In the genomic region with DNA sequence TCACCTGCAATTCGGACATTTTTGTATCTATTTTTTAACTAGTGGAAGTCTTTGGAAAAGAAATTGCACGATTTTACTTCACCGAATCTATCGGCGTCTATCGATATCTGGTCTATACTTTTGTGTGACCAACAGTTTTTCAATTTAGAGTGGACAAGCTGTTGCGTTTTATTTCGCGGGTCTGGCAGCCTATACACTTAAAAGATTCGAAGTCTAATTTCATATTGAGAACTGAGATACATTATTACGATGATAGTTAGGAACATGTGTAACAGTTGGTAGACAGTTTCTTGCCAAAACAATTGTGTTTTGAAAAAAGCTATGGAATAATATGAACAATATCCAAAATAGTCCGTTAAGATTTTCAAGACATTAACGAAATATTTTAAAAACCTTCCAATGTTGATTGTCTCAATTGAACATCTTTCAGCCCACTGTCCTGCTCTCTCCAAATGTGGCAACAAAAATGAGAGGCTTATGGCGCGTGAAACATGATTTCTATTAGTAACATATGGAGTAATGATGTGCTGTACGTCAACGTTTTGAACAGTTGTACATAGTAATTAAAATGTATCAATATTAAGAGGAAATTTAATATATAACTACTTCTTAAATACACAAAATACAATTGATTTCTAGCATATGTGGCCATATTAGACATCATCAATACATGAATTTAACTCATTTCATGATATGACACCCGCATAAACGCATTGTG, we compare ENCODE assay signal across 1 fruit fly cellular context.
TF ChIP-seq lines count a peak whose summit lies in the region.

A gene (minus strand): TSS at position 146 of the 718 bp plus-strand sequence.

TF ChIP-seq in whole organism, embryonic, 481 proteins besides CTCF, POLR2A, EP300 and RAD21 (continued from another document and continues in another):
- peak; percentile 90 for TF ChIP-seq ems (GFP tag; optimal IDR thresholded peaks at IDR 0.05; lab: Kevin White, UChicago)
- peak; percentile 96 for TF ChIP-seq CG7786 (GFP tag; optimal IDR thresholded peaks at IDR 0.05; lab: Kevin White, UChicago)
- peak; percentile 25 for TF ChIP-seq CG2129 (GFP tag; IDR thresholded peaks at IDR 0.05; lab: Robert Waterston, UW; ENCODE audit: partially characterized antibody)
- TF ChIP-seq CG12104 (GFP tag; optimal IDR thresholded peaks at IDR 0.05; lab: Kevin White, UChicago) = peak; percentile 91
- TF ChIP-seq Fer3 (tag; optimal IDR thresholded peaks at IDR 0.05; lab: Kevin White, UChicago) = peak; percentile 97
- peak; percentile 92 for TF ChIP-seq fd3F (GFP tag; optimal IDR thresholded peaks at IDR 0.05; lab: Kevin White, UChicago)
- TF ChIP-seq CG17829 (tag; optimal IDR thresholded peaks at IDR 0.05; lab: Kevin White, UChicago) = peak; percentile 99
- no peak for TF ChIP-seq HLHmδ (GFP tag; optimal IDR thresholded peaks at IDR 0.05; lab: Kevin White, UChicago)
- peak; percentile 90 for TF ChIP-seq tgo (GFP tag; IDR thresholded peaks at IDR 0.05; lab: Robert Waterston, UW)
- TF ChIP-seq Atf6 (GFP tag; IDR thresholded peaks at IDR 0.05; lab: Robert Waterston, UW) = peak; percentile 94
- peak; percentile 90 for TF ChIP-seq CG13287 (GFP tag; IDR thresholded peaks at IDR 0.05; lab: Robert Waterston, UW; ENCODE audit: partially characterized antibody)
- TF ChIP-seq MTF-1 (GFP tag; optimal IDR thresholded peaks at IDR 0.05; lab: Kevin White, UChicago; ENCODE audit: borderline replicate concordance) = peak; percentile 88
- no peak for TF ChIP-seq hkb (optimal IDR thresholded peaks at IDR 0.05; lab: Kevin White, UChicago)
- peak; percentile 96 for TF ChIP-seq hkb (GFP tag; IDR thresholded peaks at IDR 0.05; lab: Robert Waterston, UW)
- TF ChIP-seq CG8290 (GFP tag; optimal IDR thresholded peaks at IDR 0.05; lab: Kevin White, UChicago) = peak; percentile 84
- TF ChIP-seq CG8290 (tag; optimal IDR thresholded peaks at IDR 0.05; lab: Kevin White, UChicago) = peak; percentile 83 to 90
- peak; percentile 99 for TF ChIP-seq CG12391 (tag; optimal IDR thresholded peaks at IDR 0.05; lab: Kevin White, UChicago)
- TF ChIP-seq CG1832 (GFP tag; optimal IDR thresholded peaks at IDR 0.05; lab: Kevin White, UChicago) = no peak
- TF ChIP-seq CG8765 (GFP tag; IDR thresholded peaks at IDR 0.05; lab: Robert Waterston, UW) = no peak; the same call in 1 of the 2 replicates
- TF ChIP-seq Six4 (GFP tag; optimal IDR thresholded peaks at IDR 0.05; lab: Kevin White, UChicago) = peak; percentile 93
- peak; percentile 96 for TF ChIP-seq zen (tag; optimal IDR thresholded peaks at IDR 0.05; lab: Kevin White, UChicago)
- TF ChIP-seq al (GFP tag; IDR thresholded peaks at IDR 0.05; lab: Robert Waterston, UW) = peak; percentile 87
- peak; percentile 87; the same call in 1 of the 2 replicates for TF ChIP-seq ara (GFP tag; IDR thresholded peaks at IDR 0.05; lab: Robert Waterston, UW)
- TF ChIP-seq kni (GFP tag; optimal IDR thresholded peaks at IDR 0.05; lab: Kevin White, UChicago) = peak; percentile 96
- peak; percentile 97 for TF ChIP-seq Asciz (GFP tag; optimal IDR thresholded peaks at IDR 0.05; lab: Kevin White, UChicago)
- TF ChIP-seq onecut (GFP tag; IDR thresholded peaks at IDR 0.05; lab: Robert Waterston, UW) = peak; percentile 88
- peak; percentile 90 for TF ChIP-seq CG7372 (GFP tag; IDR thresholded peaks at IDR 0.05; lab: Robert Waterston, UW)
- peak; percentile 95 for TF ChIP-seq her (GFP tag; optimal IDR thresholded peaks at IDR 0.05; lab: Kevin White, UChicago)
- TF ChIP-seq yki (optimal IDR thresholded peaks at IDR 0.05; lab: Kevin White, UChicago) = peak; percentile 65
- TF ChIP-seq CG7556 (GFP tag; optimal IDR thresholded peaks at IDR 0.05; lab: Kevin White, UChicago) = peak; percentile 98
- TF ChIP-seq CG10462 (GFP tag; optimal IDR thresholded peaks at IDR 0.05; lab: Kevin White, UChicago) = peak; percentile 88
- TF ChIP-seq CG6175 (GFP tag; IDR thresholded peaks at IDR 0.05; lab: Robert Waterston, UW) = peak; percentile 86
- TF ChIP-seq odd (GFP tag; optimal IDR thresholded peaks at IDR 0.05; lab: Kevin White, UChicago) = peak; percentile 99
- peak; percentile 91 for TF ChIP-seq tin (GFP tag; optimal IDR thresholded peaks at IDR 0.05; lab: Kevin White, UChicago)
- peak; percentile 96 for TF ChIP-seq CG9609 (GFP tag; optimal IDR thresholded peaks at IDR 0.05; lab: Kevin White, UChicago)
- TF ChIP-seq Pdp1 (GFP tag; optimal IDR thresholded peaks at IDR 0.05; lab: Kevin White, UChicago) = peak; percentile 93 to 94
- TF ChIP-seq slou (GFP tag; optimal IDR thresholded peaks at IDR 0.05; lab: Kevin White, UChicago) = peak; percentile 74
- TF ChIP-seq nerfin-1 (tag; optimal IDR thresholded peaks at IDR 0.05; lab: Kevin White, UChicago) = peak; percentile 97
- TF ChIP-seq gsb (GFP tag; IDR thresholded peaks at IDR 0.05; lab: Robert Waterston, UW) = peak; percentile 85
- no peak for TF ChIP-seq CkIIα-i1 (GFP tag; IDR thresholded peaks at IDR 0.05; lab: Robert Waterston, UW)
- TF ChIP-seq CG16813 (GFP tag; IDR thresholded peaks at IDR 0.05; lab: Robert Waterston, UW; ENCODE audit: partially characterized antibody) = peak; percentile 78; the same call in 2 of the 3 replicates
- TF ChIP-seq NC2β (GFP tag; optimal IDR thresholded peaks at IDR 0.05; lab: Kevin White, UChicago) = peak; percentile 93
- peak; percentile 78 for TF ChIP-seq ap (GFP tag; IDR thresholded peaks at IDR 0.05; lab: Robert Waterston, UW)
- peak; percentile 77 for TF ChIP-seq CG11696 (GFP tag; IDR thresholded peaks at IDR 0.05; lab: Robert Waterston, UW)
- peak; percentile 82 to 93 for TF ChIP-seq Trl (optimal IDR thresholded peaks at IDR 0.05; lab: Kevin White, UChicago)
- TF ChIP-seq Trl (GFP tag; optimal IDR thresholded peaks at IDR 0.05; lab: Kevin White, UChicago) = peak; percentile 97
- peak; percentile 91 for TF ChIP-seq crc (GFP tag; optimal IDR thresholded peaks at IDR 0.05; lab: Kevin White, UChicago)
- TF ChIP-seq Vsx1 (GFP tag; optimal IDR thresholded peaks at IDR 0.05; lab: Kevin White, UChicago) = peak; percentile 96
- peak; percentile 87 for TF ChIP-seq B-H1 (GFP tag; IDR thresholded peaks at IDR 0.05; lab: Robert Waterston, UW)
- TF ChIP-seq cad (GFP tag; optimal IDR thresholded peaks at IDR 0.05; lab: Kevin White, UChicago) = no peak
- peak; percentile 82 for TF ChIP-seq CG7357 (GFP tag; IDR thresholded peaks at IDR 0.05; lab: Robert Waterston, UW)
- no peak for TF ChIP-seq Jarid2 (GFP tag; optimal IDR thresholded peaks at IDR 0.05; lab: Kevin White, UChicago)
- no peak for TF ChIP-seq prd (optimal IDR thresholded peaks at IDR 0.05; lab: Kevin White, UChicago)
- TF ChIP-seq prd (GFP tag; IDR thresholded peaks at IDR 0.05; lab: Robert Waterston, UW) = peak; percentile 92
- peak; percentile 99 for TF ChIP-seq CG8924 (tag; optimal IDR thresholded peaks at IDR 0.05; lab: Kevin White, UChicago)
- TF ChIP-seq Dref (GFP tag; IDR thresholded peaks at IDR 0.05; lab: Robert Waterston, UW) = peak; percentile 88
- TF ChIP-seq D19A (tag; optimal IDR thresholded peaks at IDR 0.05; lab: Kevin White, UChicago) = peak; percentile 97
- peak; percentile 70; the same call in 2 of the 3 replicates for TF ChIP-seq CG3726 (GFP tag; IDR thresholded peaks at IDR 0.05; lab: Robert Waterston, UW)
- TF ChIP-seq trh (GFP tag; optimal IDR thresholded peaks at IDR 0.05; lab: Kevin White, UChicago) = peak; percentile 83
- peak; percentile 94 to 98 for TF ChIP-seq bsh (GFP tag; optimal IDR thresholded peaks at IDR 0.05; lab: Kevin White, UChicago)
- TF ChIP-seq Ets65A (GFP tag; lab: Kevin White, UChicago) = peak; percentile 99
- peak; percentile 52 for TF ChIP-seq toy (GFP tag; IDR thresholded peaks at IDR 0.05; lab: Robert Waterston, UW)
- peak; percentile 99 for TF ChIP-seq BtbVII (GFP tag; optimal IDR thresholded peaks at IDR 0.05; lab: Kevin White, UChicago)
- peak; percentile 94 for TF ChIP-seq pzg (GFP tag; optimal IDR thresholded peaks at IDR 0.05; lab: Kevin White, UChicago)
- peak; percentile 93 for TF ChIP-seq seq (GFP tag; IDR thresholded peaks at IDR 0.05; lab: Robert Waterston, UW)
- TF ChIP-seq wek (GFP tag; optimal IDR thresholded peaks at IDR 0.05; lab: Kevin White, UChicago) = peak; percentile 91
- peak; percentile 81 for TF ChIP-seq E2f2 (GFP tag; IDR thresholded peaks at IDR 0.05; lab: Robert Waterston, UW)
- TF ChIP-seq lov (optimal IDR thresholded peaks at IDR 0.05; lab: Kevin White, UChicago) = no peak
- peak; percentile 76 for TF ChIP-seq lov (GFP tag; IDR thresholded peaks at IDR 0.05; lab: Robert Waterston, UW)
- peak; percentile 97 for TF ChIP-seq tx (GFP tag; optimal IDR thresholded peaks at IDR 0.05; lab: Kevin White, UChicago)
- TF ChIP-seq CG10654 (GFP tag; optimal IDR thresholded peaks at IDR 0.05; lab: Kevin White, UChicago) = peak; percentile 92
- TF ChIP-seq p53 (GFP tag; optimal IDR thresholded peaks at IDR 0.05; lab: Kevin White, UChicago) = peak; percentile 93
- peak; percentile 86 for TF ChIP-seq wdn (GFP tag; IDR thresholded peaks at IDR 0.05; lab: Robert Waterston, UW)
- TF ChIP-seq Nf-YB (GFP tag; optimal IDR thresholded peaks at IDR 0.05; lab: Kevin White, UChicago) = peak; percentile 90
- TF ChIP-seq CG15601 (tag; optimal IDR thresholded peaks at IDR 0.05; lab: Kevin White, UChicago) = peak; percentile 97
- peak; percentile 98 for TF ChIP-seq CG13424 (tag; optimal IDR thresholded peaks at IDR 0.05; lab: Kevin White, UChicago)
- peak; percentile 76 for TF ChIP-seq CG3065 (GFP tag; optimal IDR thresholded peaks at IDR 0.05; lab: Kevin White, UChicago)
- TF ChIP-seq pita (GFP tag; optimal IDR thresholded peaks at IDR 0.05; lab: Kevin White, UChicago) = no peak
- peak; percentile 71 for TF ChIP-seq GATAe (GFP tag; conservative IDR thresholded peaks at IDR 0.05; lab: Robert Waterston, UW)
- TF ChIP-seq CG12071 (GFP tag; optimal IDR thresholded peaks at IDR 0.05; lab: Kevin White, UChicago) = peak; percentile 97
- TF ChIP-seq CG12219 (GFP tag; optimal IDR thresholded peaks at IDR 0.05; lab: Kevin White, UChicago) = peak; percentile 99
- peak; percentile 90 for TF ChIP-seq CG32772 (GFP tag; IDR thresholded peaks at IDR 0.05; lab: Robert Waterston, UW)
- TF ChIP-seq CG9932 (GFP tag; IDR thresholded peaks at IDR 0.05; lab: Robert Waterston, UW) = peak; percentile 96
- TF ChIP-seq H2.0 (GFP tag; IDR thresholded peaks at IDR 0.05; lab: Robert Waterston, UW) = peak; percentile 76
- peak; percentile 89 for TF ChIP-seq CG11247 (GFP tag; IDR thresholded peaks at IDR 0.05; lab: Robert Waterston, UW)
- peak; percentile 95 for TF ChIP-seq CG8944 (GFP tag; optimal IDR thresholded peaks at IDR 0.05; lab: Kevin White, UChicago)
- TF ChIP-seq dm (GFP tag; optimal IDR thresholded peaks at IDR 0.05; lab: Kevin White, UChicago) = peak; percentile 91
- TF ChIP-seq crp (GFP tag; optimal IDR thresholded peaks at IDR 0.05; lab: Kevin White, UChicago) = peak in 1 of 2 experiments; percentile 68
- TF ChIP-seq CG16815 (GFP tag; optimal IDR thresholded peaks at IDR 0.05; lab: Kevin White, UChicago) = peak; percentile 86
- peak; percentile 88 for TF ChIP-seq CG8281 (tag; optimal IDR thresholded peaks at IDR 0.05; lab: Kevin White, UChicago)
- TF ChIP-seq hth (optimal IDR thresholded peaks at IDR 0.05; lab: Kevin White, UChicago) = no peak
- TF ChIP-seq CG8089 (GFP tag; optimal IDR thresholded peaks at IDR 0.05; lab: Kevin White, UChicago) = peak; percentile 92
- peak; percentile 96 for TF ChIP-seq Blimp-1 (GFP tag; optimal IDR thresholded peaks at IDR 0.05; lab: Kevin White, UChicago)
- TF ChIP-seq dan (GFP tag; IDR thresholded peaks at IDR 0.05; lab: Robert Waterston, UW) = no peak
- TF ChIP-seq az2 (GFP tag; optimal IDR thresholded peaks at IDR 0.05; lab: Kevin White, UChicago) = peak; percentile 94
- TF ChIP-seq CG9215 (GFP tag; IDR thresholded peaks at IDR 0.05; lab: Robert Waterston, UW) = peak; percentile 89
- TF ChIP-seq Hr78 (GFP tag; optimal IDR thresholded peaks at IDR 0.05; lab: Kevin White, UChicago) = peak in 1 of 2 experiments; percentile 92
- peak; percentile 99 for TF ChIP-seq CG6854 (GFP tag; optimal IDR thresholded peaks at IDR 0.05; lab: Kevin White, UChicago)
- TF ChIP-seq fd96Cb (tag; optimal IDR thresholded peaks at IDR 0.05; lab: Kevin White, UChicago) = peak; percentile 92
- peak in 1 of 3 experiments; percentile 99 for TF ChIP-seq lola (GFP tag; optimal IDR thresholded peaks at IDR 0.05; lab: Kevin White, UChicago)
- peak; percentile 96 for TF ChIP-seq pum (GFP tag; optimal IDR thresholded peaks at IDR 0.05; lab: Kevin White, UChicago)
- TF ChIP-seq sr (GFP tag; IDR thresholded peaks at IDR 0.05; lab: Robert Waterston, UW) = peak; percentile 45; the same call in 1 of the 3 replicates
- TF ChIP-seq zfh1 (GFP tag; IDR thresholded peaks at IDR 0.05; lab: Robert Waterston, UW) = peak; percentile 91
- peak; percentile 58 for TF ChIP-seq MESR4 (GFP tag; optimal IDR thresholded peaks at IDR 0.05; lab: Kevin White, UChicago)
- TF ChIP-seq btn (GFP tag; optimal IDR thresholded peaks at IDR 0.05; lab: Kevin White, UChicago) = peak; percentile 86
- TF ChIP-seq cato (GFP tag; optimal IDR thresholded peaks at IDR 0.05; lab: Kevin White, UChicago; ENCODE audit: borderline replicate concordance) = peak; percentile 86
- TF ChIP-seq CG14710 (tag; optimal IDR thresholded peaks at IDR 0.05; lab: Kevin White, UChicago) = peak; percentile 98
- peak; percentile 90 for TF ChIP-seq luna (GFP tag; optimal IDR thresholded peaks at IDR 0.05; lab: Kevin White, UChicago)
- peak; percentile 58 for TF ChIP-seq CG17186 (GFP tag; optimal IDR thresholded peaks at IDR 0.05; lab: Kevin White, UChicago)
- TF ChIP-seq gt (GFP tag; IDR thresholded peaks at IDR 0.05; lab: Robert Waterston, UW) = peak; percentile 68
- peak; percentile 88 for TF ChIP-seq NFAT (GFP tag; IDR thresholded peaks at IDR 0.05; lab: Robert Waterston, UW)
- TF ChIP-seq Dll (GFP tag; IDR thresholded peaks at IDR 0.05; lab: Robert Waterston, UW; ENCODE audit: partially characterized antibody) = peak; percentile 86
- peak; percentile 60 for TF ChIP-seq vnd (GFP tag; IDR thresholded peaks at IDR 0.05; lab: Robert Waterston, UW; ENCODE audit: partially characterized antibody)
- TF ChIP-seq jumu (GFP tag; optimal IDR thresholded peaks at IDR 0.05; lab: Kevin White, UChicago) = peak; percentile 96
- TF ChIP-seq Sry-β (GFP tag; optimal IDR thresholded peaks at IDR 0.05; lab: Kevin White, UChicago) = peak; percentile 62
- peak; percentile 89 for TF ChIP-seq CG15514 (GFP tag; optimal IDR thresholded peaks at IDR 0.05; lab: Kevin White, UChicago)
- peak; percentile 95 for TF ChIP-seq caup (GFP tag; optimal IDR thresholded peaks at IDR 0.05; lab: Kevin White, UChicago; ENCODE audit: severe bottlenecking)
- peak; percentile 96 for TF ChIP-seq shn (GFP tag; optimal IDR thresholded peaks at IDR 0.05; lab: Kevin White, UChicago)
- peak; percentile 97 for TF ChIP-seq mirr (GFP tag; optimal IDR thresholded peaks at IDR 0.05; lab: Kevin White, UChicago)
- TF ChIP-seq Oli (tag; optimal IDR thresholded peaks at IDR 0.05; lab: Kevin White, UChicago) = peak; percentile 96
- peak; percentile 83 for TF ChIP-seq kay (GFP tag; optimal IDR thresholded peaks at IDR 0.05; lab: Kevin White, UChicago)
